Fruit fly (Drosophila melanogaster) whole organism, prepupa: Measurements from ENCODE around the gene Hus1-like.
A peak's percentile ranks its signal among the peaks of the same experiment; 100 is the strongest.

Experiments used
- CG10669 ChIP-seq: fragments of 200-800 bp; sonication (Bioruptor generic); optimal IDR thresholded peaks from 3 replicates; lab custom pipeline; 2018; ENCODE audit warnings: missing biosample characterization, mild to moderate bottlenecking, missing genetic modification characterization, moderate library complexity
- CG6792 ChIP-seq: fragments of 200-800 bp; sonication (Bioruptor generic); optimal IDR thresholded peaks from 3 replicates; lab custom pipeline; 2016; ENCODE audit warnings: missing biosample characterization, missing genetic modification characterization

- TF ChIP-seq CG6792 (GFP tag; lab: Kevin White, UChicago) (peak; percentile 42), CG10669 (no peak)
Measured at dm6 chr3R:4806318-4806757, 5.6 kb downstream of the Hus1-like start.
